Worm (Caenorhabditis elegans) whole organism, L2 larva: Measurements from ENCODE around the gene fli-1.

Source experiments
- F13H6.1 ChIP-seq: sonication (generic microtip); optimal IDR thresholded peaks from 2 replicates; lab custom pipeline; 2016; ENCODE audit warnings: missing genetic modification characterization, missing compliant biosample characterization
- blmp-1 ChIP-seq: sonication (generic microtip); optimal IDR thresholded peaks from 2 replicates; lab custom pipeline; 2017; ENCODE audit warnings: missing genetic modification characterization, mild to moderate bottlenecking, missing compliant biosample characterization, antibody characterized with exemption, moderate library complexity; ENCODE audit not compliant: insufficient read depth
- ceh-82 ChIP-seq: fragments of 150-350 bp; optimal IDR thresholded peaks from 2 replicates; lab custom pipeline; 2014; ENCODE audit warnings: missing biosample characterization, missing genetic modification characterization
- nhr-11 ChIP-seq: fragments of 150-350 bp; optimal IDR thresholded peaks from 2 replicates; lab custom pipeline; 2014; ENCODE audit warnings: missing biosample characterization, missing genetic modification characterization
- nhr-237 ChIP-seq: fragments of 150-350 bp; optimal IDR thresholded peaks from 2 replicates; lab custom pipeline; 2014; ENCODE audit warnings: missing biosample characterization, missing genetic modification characterization
- nhr-25 ChIP-seq: fragments of 150-350 bp; sonication (generic microtip); optimal IDR thresholded peaks from 3 replicates; lab custom pipeline; 2014; ENCODE audit warnings: missing biosample characterization, missing genetic modification characterization
- sma-9 ChIP-seq, 2 experiments: fragments of 150-350 bp in 1 of 2; sonication (generic microtip) in 1 of 2; optimal IDR thresholded peaks; 2 replicates each; lab custom pipeline; 2014 to 2016; ENCODE audit warnings: missing genetic modification characterization in 2 of 2, mild to moderate bottlenecking in 1 of 2, missing biosample characterization in 1 of 2, missing compliant biosample characterization in 1 of 2, missing genetic modification reagents in 1 of 2, moderate library complexity in 1 of 2
- ztf-11 ChIP-seq: sonication (generic microtip); optimal IDR thresholded peaks from 2 replicates; lab custom pipeline; 2017; ENCODE audit warnings: missing biosample characterization, missing genetic modification characterization

- TF ChIP-seq nhr-25 (tag; lab: Kevin White, UChicago), result peak; percentile 97
- TF ChIP-seq blmp-1 (tag; lab: Kevin White, UChicago), result peak; percentile 45
- no peak for TF ChIP-seq ztf-11 (tag; lab: Kevin White, UChicago)
- TF ChIP-seq nhr-11 (tag; lab: Kevin White, UChicago), result no peak
- peak; percentile 95 for TF ChIP-seq sma-9 (GFP tag; optimal IDR thresholded peaks at IDR 0.05; lab: Kevin White, UChicago)
- TF ChIP-seq sma-9 (tag; optimal IDR thresholded peaks at IDR 0.05; lab: Kevin White, UChicago), result no peak
- TF ChIP-seq nhr-237 (tag; lab: Kevin White, UChicago), result no peak
- TF ChIP-seq ceh-82 (tag; lab: Kevin White, UChicago), result no peak
- TF ChIP-seq F13H6.1, result peak; percentile 98
Observed at ce11 chrIII:8658367-8658761, 25.2 kb downstream of the fli-1 start.
